Fruit fly (Drosophila melanogaster): ENCODE measurements around the gene Ten-a.
A peak's percentile ranks its signal among the peaks of the same experiment; 100 is the strongest.

The Ten-a gene

dm6 chrX:12018440-12019101 is 24.9 kb upstream of the Ten-a start, which contains the start of gene Lsm12a (continued):
- no peak for TF ChIP-seq gsb-n (tag; optimal IDR thresholded peaks at IDR 0.05)
- TF ChIP-seq chm (GFP tag; IDR thresholded peaks at IDR 0.05): no peak
- no peak for TF ChIP-seq Kr (GFP tag; optimal IDR thresholded peaks at IDR 0.05)
- no peak for TF ChIP-seq CG10654 (GFP tag; optimal IDR thresholded peaks at IDR 0.05)
- no peak for TF ChIP-seq sc (optimal IDR thresholded peaks at IDR 0.05)
- TF ChIP-seq sc (GFP tag; optimal IDR thresholded peaks at IDR 0.05): no peak
- TF ChIP-seq CG16863 (GFP tag; optimal IDR thresholded peaks at IDR 0.05): no peak
- TF ChIP-seq CG8281 (tag; optimal IDR thresholded peaks at IDR 0.05): no peak
- TF ChIP-seq CG2129 (GFP tag; IDR thresholded peaks at IDR 0.05; ENCODE audit: partially characterized antibody): peak; percentile 20; the same call in 1 of the 2 replicates
- TF ChIP-seq CG7839 (tag; optimal IDR thresholded peaks at IDR 0.05): no peak
- no peak for TF ChIP-seq CG14014 (GFP tag; IDR thresholded peaks at IDR 0.05)
- TF ChIP-seq Drgx (GFP tag; IDR thresholded peaks at IDR 0.05): no peak
- TF ChIP-seq B-H2 (GFP tag; optimal IDR thresholded peaks at IDR 0.05): no peak
- TF ChIP-seq CG11695 (GFP tag; IDR thresholded peaks at IDR 0.05): no peak
- peak; percentile 97 for TF ChIP-seq CG2116 (GFP tag; optimal IDR thresholded peaks at IDR 0.05)
- TF ChIP-seq CG16815 (GFP tag; optimal IDR thresholded peaks at IDR 0.05): no peak
- TF ChIP-seq CG8388 (GFP tag; optimal IDR thresholded peaks at IDR 0.05): no peak
- no peak for TF ChIP-seq Ssrp (tag; optimal IDR thresholded peaks at IDR 0.05)
- TF ChIP-seq CG10321 (GFP tag; IDR thresholded peaks at IDR 0.05): 0 out of 2 replicates have a peak, but pooled peaks have one; percentile 42
- no peak for TF ChIP-seq ATbp (GFP tag; optimal IDR thresholded peaks at IDR 0.05)
- TF ChIP-seq chn (GFP tag; optimal IDR thresholded peaks at IDR 0.05): no peak
- no peak for TF ChIP-seq CG12299 (tag; optimal IDR thresholded peaks at IDR 0.05)
- TF ChIP-seq otp (GFP tag; IDR thresholded peaks at IDR 0.05): no peak
- peak; percentile 18 for TF ChIP-seq Ets97D (GFP tag; optimal IDR thresholded peaks at IDR 0.05)
- TF ChIP-seq CG7963 (GFP tag; IDR thresholded peaks at IDR 0.05; ENCODE audit: partially characterized antibody): peak; percentile 58
- peak; percentile 15 for TF ChIP-seq CG8924 (tag; optimal IDR thresholded peaks at IDR 0.05)
- TF ChIP-seq CG13775 (GFP tag; optimal IDR thresholded peaks at IDR 0.05): no peak
- TF ChIP-seq Opbp (GFP tag; IDR thresholded peaks at IDR 0.05; ENCODE audit: partially characterized antibody): peak; percentile 60; the same call in 2 of the 3 replicates
- TF ChIP-seq CG17328 (GFP tag; IDR thresholded peaks at IDR 0.05): no peak
- TF ChIP-seq Sin3A (optimal IDR thresholded peaks at IDR 0.05): peak; percentile 1
- no peak for TF ChIP-seq pho (GFP tag; optimal IDR thresholded peaks at IDR 0.05)
- TF ChIP-seq CG3847 (GFP tag; IDR thresholded peaks at IDR 0.05): no peak
- no peak for TF ChIP-seq CG5953 (GFP tag; IDR thresholded peaks at IDR 0.05)
- TF ChIP-seq CG7357 (GFP tag; IDR thresholded peaks at IDR 0.05): no peak
- no peak for TF ChIP-seq disco-r (GFP tag; optimal IDR thresholded peaks at IDR 0.05)
- TF ChIP-seq Vsx1 (GFP tag; optimal IDR thresholded peaks at IDR 0.05): no peak
- TF ChIP-seq Fer1 (GFP tag; optimal IDR thresholded peaks at IDR 0.05): no peak
- TF ChIP-seq zen2 (GFP tag; IDR thresholded peaks at IDR 0.05; ENCODE audit: partially characterized antibody): peak; percentile 34; the same call in 1 of the 3 replicates
- no peak for TF ChIP-seq ase (GFP tag; IDR thresholded peaks at IDR 0.05)
- TF ChIP-seq Lim3 (GFP tag; IDR thresholded peaks at IDR 0.05): no peak
- no peak for TF ChIP-seq klu (GFP tag; IDR thresholded peaks at IDR 0.05)
- TF ChIP-seq jumu (GFP tag; optimal IDR thresholded peaks at IDR 0.05): no peak
- no peak for TF ChIP-seq CG1024 (GFP tag; IDR thresholded peaks at IDR 0.05)
- no peak for TF ChIP-seq Gsc (GFP tag; IDR thresholded peaks at IDR 0.05)
- peak; percentile 16; the same call in 1 of the 2 replicates for TF ChIP-seq hbn (GFP tag; IDR thresholded peaks at IDR 0.05; ENCODE audit: partially characterized antibody)
- TF ChIP-seq gcm (GFP tag; optimal IDR thresholded peaks at IDR 0.05): no peak
- no peak for TF ChIP-seq CG9876 (GFP tag; optimal IDR thresholded peaks at IDR 0.05)
- TF ChIP-seq CG3726 (GFP tag; IDR thresholded peaks at IDR 0.05): no peak
- TF ChIP-seq kay (GFP tag; optimal IDR thresholded peaks at IDR 0.05): no peak
- no peak for TF ChIP-seq CG17186 (GFP tag; optimal IDR thresholded peaks at IDR 0.05)
- no peak for TF ChIP-seq CG17829 (tag; optimal IDR thresholded peaks at IDR 0.05)
